Fruit fly (Drosophila melanogaster) whole organism: ENCODE measurements around the gene CG13693.

Source experiments
- CG8478 ChIP-seq: fragments of >200 bp; optimal IDR thresholded peaks from 2 replicates; lab custom pipeline; 2018; ENCODE audit warnings: inconsistent platforms
- EcR ChIP-seq, 2 experiments: fragments of >200 bp; optimal IDR thresholded peaks; 2 replicates each; lab custom pipeline; 2017; ENCODE audit warnings: missing biosample characterization in 2 of 2, missing genetic modification characterization in 2 of 2, missing genetic modification reagents in 2 of 2
- pan ChIP-seq: fragments of >200 bp; optimal IDR thresholded peaks from 2 replicates; lab custom pipeline; 2017
- usp ChIP-seq: fragments of >200 bp; optimal IDR thresholded peaks from 2 replicates; lab custom pipeline; 2017; ENCODE audit warnings: missing biosample characterization, missing genetic modification characterization, mixed read lengths

dm6 chr2L:249048-249825 lies 16.9 kb downstream of the CG13693 start:
- TF ChIP-seq pan (lab: Kevin White, UChicago) (no peak), usp (GFP tag; lab: Kevin White, UChicago) (no peak), EcR (GFP tag; optimal IDR thresholded peaks at IDR 0.05; lab: Kevin White, UChicago) (no peak), CG8478 (lab: Kevin White, UChicago) (no peak)
